Fruit fly (Drosophila melanogaster): ENCODE measurements around the gene Or71a.

Gene Or71a

dm6 chr3L:15089083-15089704 lies 10.9 kb upstream of the Or71a start (continued):
- TF ChIP-seq Myb (GFP tag; optimal IDR thresholded peaks at IDR 0.05) (no peak), CG13894 (tag; optimal IDR thresholded peaks at IDR 0.05) (no peak), lola (GFP tag; optimal IDR thresholded peaks at IDR 0.05) (no peak), Dad (GFP tag; optimal IDR thresholded peaks at IDR 0.05) (no peak), grn (GFP tag; optimal IDR thresholded peaks at IDR 0.05) (no peak), CG3995 (GFP tag; optimal IDR thresholded peaks at IDR 0.05) (no peak), BtbVII (GFP tag; optimal IDR thresholded peaks at IDR 0.05) (no peak), Xrp1 (GFP tag; IDR thresholded peaks at IDR 0.05) (0 out of 2 replicates have a peak, but pooled peaks have one; percentile 6), Doc3 (GFP tag; IDR thresholded peaks at IDR 0.05; ENCODE audit: partially characterized antibody) (no peak), CG34422 (GFP tag; IDR thresholded peaks at IDR 0.05) (no peak), CG14965 (GFP tag; optimal IDR thresholded peaks at IDR 0.05; ENCODE audit: borderline replicate concordance) (no peak), CG7786 (GFP tag; optimal IDR thresholded peaks at IDR 0.05) (no peak), CG33213 (GFP tag; optimal IDR thresholded peaks at IDR 0.05) (no peak), CG12769 (tag; optimal IDR thresholded peaks at IDR 0.05) (no peak), pnt (GFP tag; optimal IDR thresholded peaks at IDR 0.05) (no peak), inv (GFP tag; IDR thresholded peaks at IDR 0.05; ENCODE audit: partially characterized antibody) (no peak), mirr (GFP tag; optimal IDR thresholded peaks at IDR 0.05) (no peak), twi (tag; optimal IDR thresholded peaks at IDR 0.05) (no peak), Hey (tag; optimal IDR thresholded peaks at IDR 0.05) (no peak), CG6175 (GFP tag; IDR thresholded peaks at IDR 0.05) (no peak), exex (tag; optimal IDR thresholded peaks at IDR 0.05) (no peak), CG11247 (GFP tag; IDR thresholded peaks at IDR 0.05) (no peak), CG10431 (GFP tag; optimal IDR thresholded peaks at IDR 0.05) (no peak), esg (GFP tag; conservative IDR thresholded peaks at IDR 0.05) (no peak), Asciz (GFP tag; optimal IDR thresholded peaks at IDR 0.05) (no peak), CG7987 (GFP tag; optimal IDR thresholded peaks at IDR 0.05) (no peak), CG2889 (GFP tag; IDR thresholded peaks at IDR 0.05) (no peak), abd-A (tag; optimal IDR thresholded peaks at IDR 0.05) (no peak), gem (tag; optimal IDR thresholded peaks at IDR 0.05) (peak; percentile 62), Sry-β (GFP tag; optimal IDR thresholded peaks at IDR 0.05) (no peak), CG3838 (GFP tag; optimal IDR thresholded peaks at IDR 0.05) (no peak), CG4424 (GFP tag; optimal IDR thresholded peaks at IDR 0.05) (no peak), CG17912 (GFP tag; optimal IDR thresholded peaks at IDR 0.05) (no peak), CG34224 (GFP tag; IDR thresholded peaks at IDR 0.05; ENCODE audit: partially characterized antibody) (no peak), unpg (GFP tag; optimal IDR thresholded peaks at IDR 0.05) (peak; percentile 40), unc-4 (GFP tag; IDR thresholded peaks at IDR 0.05; ENCODE audit: partially characterized antibody) (no peak), Nf-YC (tag; optimal IDR thresholded peaks at IDR 0.05) (peak; percentile 23), CG10366 (GFP tag; IDR thresholded peaks at IDR 0.05) (no peak), gfzf (GFP tag; optimal IDR thresholded peaks at IDR 0.05) (no peak), CG18011 (GFP tag; optimal IDR thresholded peaks at IDR 0.05) (no peak), CG1602 (GFP tag; optimal IDR thresholded peaks at IDR 0.05) (no peak), CG12104 (GFP tag; optimal IDR thresholded peaks at IDR 0.05) (no peak), E2f2 (GFP tag; IDR thresholded peaks at IDR 0.05) (no peak), wek (GFP tag; optimal IDR thresholded peaks at IDR 0.05) (no peak), jumu (GFP tag; optimal IDR thresholded peaks at IDR 0.05) (no peak), slp2 (GFP tag; optimal IDR thresholded peaks at IDR 0.05) (no peak), Chrac-16 (GFP tag; optimal IDR thresholded peaks at IDR 0.05) (no peak), pho (GFP tag; optimal IDR thresholded peaks at IDR 0.05) (no peak), CG13296 (GFP tag; optimal IDR thresholded peaks at IDR 0.05) (peak; percentile 18), btn (GFP tag; optimal IDR thresholded peaks at IDR 0.05) (no peak)
